Fruit fly (Drosophila melanogaster) whole organism, embryonic: ENCODE measurements around the gene E23.
A peak's percentile ranks its signal among the peaks of the same experiment; 100 is the strongest.

ENCODE experiments used
- ATbp ChIP-seq: fragments of 200-800 bp; sonication (Bioruptor generic); optimal IDR thresholded peaks from 2 replicates; lab custom pipeline; 2017; ENCODE audit warnings: missing biosample characterization, mild to moderate bottlenecking, missing genetic modification characterization, missing genetic modification reagents
- Aef1 ChIP-seq: fragments of 200-800 bp; sonication (Bioruptor generic); IDR thresholded peaks from 3 replicates; pipeline ENCODE4 v1.3.6; 2022; ENCODE audit warnings: missing biosample characterization, missing genetic modification characterization
- B-H1 ChIP-seq: fragments of 200-800 bp; sonication (Bioruptor generic); IDR thresholded peaks from 3 replicates; pipeline ENCODE4 v1.3.6; 2022; ENCODE audit warnings: missing biosample characterization, missing genetic modification characterization
- CG10431 ChIP-seq: fragments of 200-800 bp; sonication (Bioruptor generic); optimal IDR thresholded peaks from 3 replicates; lab custom pipeline; 2018; ENCODE audit warnings: missing biosample characterization, mild to moderate bottlenecking, missing genetic modification characterization
- CG10654 ChIP-seq: fragments of 200-800 bp; sonication (Bioruptor generic); optimal IDR thresholded peaks from 2 replicates; lab custom pipeline; 2016; ENCODE audit warnings: missing biosample characterization, missing genetic modification characterization
- CG11398 ChIP-seq: fragments of 200-800 bp; sonication (Bioruptor generic); optimal IDR thresholded peaks from 2 replicates; lab custom pipeline; 2016; ENCODE audit warnings: missing biosample characterization, missing genetic modification characterization
- CG11723 ChIP-seq: fragments of 200-800 bp; sonication (Bioruptor generic); optimal IDR thresholded peaks from 2 replicates; lab custom pipeline; 2017; ENCODE audit warnings: missing biosample characterization, mild to moderate bottlenecking, missing genetic modification characterization
- CG12104 ChIP-seq: fragments of 200-800 bp; sonication (Bioruptor generic); optimal IDR thresholded peaks from 3 replicates; lab custom pipeline; 2016; ENCODE audit warnings: missing biosample characterization, missing genetic modification characterization
- CG12942 ChIP-seq: fragments of 200-800 bp; sonication (Bioruptor generic); optimal IDR thresholded peaks from 3 replicates; lab custom pipeline; 2016; ENCODE audit warnings: missing biosample characterization, missing genetic modification characterization
- CG13287 ChIP-seq: fragments of 200-800 bp; sonication (Bioruptor generic); IDR thresholded peaks from 2 replicates; pipeline ENCODE4 v1.3.6; 2022; ENCODE audit warnings: missing biosample characterization, missing genetic modification characterization; ENCODE audit not compliant: partially characterized antibody
- CG13296 ChIP-seq: fragments of 200-800 bp; sonication (Bioruptor generic); optimal IDR thresholded peaks from 3 replicates; lab custom pipeline; 2018; ENCODE audit warnings: missing biosample characterization, mild to moderate bottlenecking, missing genetic modification characterization
- CG14860 ChIP-seq: fragments of 200-800 bp; sonication (Bioruptor generic); IDR thresholded peaks from 3 replicates; pipeline ENCODE4 v1.3.6; 2022; ENCODE audit warnings: missing biosample characterization, missing genetic modification characterization; ENCODE audit not compliant: partially characterized antibody
- CG14965 ChIP-seq: fragments of 200-800 bp; sonication (Bioruptor generic); optimal IDR thresholded peaks from 2 replicates; lab custom pipeline; 2016; ENCODE audit warnings: missing biosample characterization, missing genetic modification characterization, borderline replicate concordance
- CG15514 ChIP-seq: fragments of 200-800 bp; sonication (Bioruptor generic); optimal IDR thresholded peaks from 3 replicates; lab custom pipeline; 2017; ENCODE audit warnings: missing biosample characterization, missing genetic modification characterization, mild to moderate bottlenecking, moderate library complexity, missing genetic modification reagents
- CG15601 ChIP-seq: fragments of 200-800 bp; sonication (Bioruptor generic); optimal IDR thresholded peaks from 3 replicates; lab custom pipeline; 2019; ENCODE audit warnings: missing biosample characterization, mild to moderate bottlenecking, missing genetic modification characterization, moderate library complexity
- CG16863 ChIP-seq: fragments of 200-800 bp; sonication (Bioruptor generic); optimal IDR thresholded peaks from 3 replicates; lab custom pipeline; 2016; ENCODE audit warnings: missing biosample characterization, missing genetic modification characterization
- CG17361 ChIP-seq: fragments of 200-800 bp; sonication (Bioruptor generic); IDR thresholded peaks from 3 replicates; pipeline ENCODE4 v1.3.6; 2022; ENCODE audit warnings: missing biosample characterization, missing genetic modification characterization
- CG31365 ChIP-seq: fragments of 200-800 bp; sonication (Bioruptor generic); optimal IDR thresholded peaks from 2 replicates; lab custom pipeline; 2018; ENCODE audit warnings: missing biosample characterization, mild to moderate bottlenecking, missing genetic modification characterization
- CG33213 ChIP-seq: fragments of 200-800 bp; sonication (Bioruptor generic); optimal IDR thresholded peaks from 3 replicates; lab custom pipeline; 2016; ENCODE audit warnings: missing biosample characterization, missing genetic modification characterization
- CG4404 ChIP-seq: fragments of 200-800 bp; sonication (Bioruptor generic); IDR thresholded peaks from 2 replicates; pipeline ENCODE4 v1.3.6; 2022; ENCODE audit warnings: missing biosample characterization, missing genetic modification characterization
- CG4707 ChIP-seq: fragments of 200-800 bp; sonication (Bioruptor generic); optimal IDR thresholded peaks from 2 replicates; lab custom pipeline; 2018; ENCODE audit warnings: missing biosample characterization, mild to moderate bottlenecking, missing genetic modification characterization, moderate library complexity
- CG4730 ChIP-seq: fragments of 200-800 bp; sonication (Bioruptor generic); IDR thresholded peaks from 2 replicates; pipeline ENCODE4 v1.3.6; 2022; ENCODE audit warnings: missing biosample characterization, missing genetic modification characterization
- CG7556 ChIP-seq: fragments of 200-800 bp; sonication (Bioruptor generic); optimal IDR thresholded peaks from 2 replicates; lab custom pipeline; 2017; ENCODE audit warnings: missing biosample characterization, mild to moderate bottlenecking, missing genetic modification characterization
- CG7786 ChIP-seq: fragments of 200-800 bp; sonication (Bioruptor generic); optimal IDR thresholded peaks from 2 replicates; lab custom pipeline; 2016; ENCODE audit warnings: missing biosample characterization, missing genetic modification characterization
- CG7963 ChIP-seq: fragments of 200-800 bp; sonication (Bioruptor generic); IDR thresholded peaks from 3 replicates; pipeline ENCODE4 v1.3.6; 2022; ENCODE audit warnings: missing biosample characterization, missing genetic modification characterization; ENCODE audit not compliant: partially characterized antibody
- D19A ChIP-seq: fragments of 200-800 bp; optimal IDR thresholded peaks from 3 replicates; lab custom pipeline; 2019; ENCODE audit warnings: missing biosample characterization, mild to moderate bottlenecking, missing genetic modification characterization, moderate library complexity
- Dip2 ChIP-seq: fragments of 200-800 bp; sonication (Bioruptor generic); IDR thresholded peaks from 2 replicates; pipeline ENCODE4 v1.3.6; 2022; ENCODE audit warnings: missing biosample characterization, missing genetic modification characterization
- Dp ChIP-seq: fragments of 200-800 bp; sonication (Bioruptor generic); optimal IDR thresholded peaks from 2 replicates; lab custom pipeline; 2018; ENCODE audit warnings: missing biosample characterization, mild to moderate bottlenecking, missing genetic modification characterization, moderate library complexity
- Hr39 ChIP-seq: fragments of >200 bp; optimal IDR thresholded peaks from 2 replicates; lab custom pipeline; 2017
- abd-A ChIP-seq: fragments of 200-800 bp; sonication (Bioruptor generic); optimal IDR thresholded peaks from 3 replicates; lab custom pipeline; 2019; ENCODE audit warnings: missing biosample characterization, mild to moderate bottlenecking, missing genetic modification characterization, moderate library complexity
- cad ChIP-seq: fragments of >200 bp; optimal IDR thresholded peaks from 2 replicates; lab custom pipeline; 2017; ENCODE audit warnings: missing biosample characterization, missing genetic modification characterization
- caup ChIP-seq: fragments of 200-800 bp; sonication (Bioruptor generic); optimal IDR thresholded peaks from 3 replicates; lab custom pipeline; 2017; ENCODE audit warnings: missing biosample characterization, mild to moderate bottlenecking, missing genetic modification characterization, moderate library complexity; ENCODE audit not compliant: severe bottlenecking
- dan ChIP-seq: fragments of 200-800 bp; sonication (Bioruptor generic); IDR thresholded peaks from 2 replicates; pipeline ENCODE4 v1.3.6; 2022; ENCODE audit warnings: missing biosample characterization, missing genetic modification characterization
- dimm ChIP-seq: fragments of 200-800 bp; sonication (Bioruptor generic); IDR thresholded peaks from 2 replicates; pipeline ENCODE4 v1.3.6; 2022; ENCODE audit warnings: missing biosample characterization, missing genetic modification characterization
- fd102C ChIP-seq: fragments of 200-800 bp; sonication (Bioruptor generic); optimal IDR thresholded peaks from 2 replicates; lab custom pipeline; 2018; ENCODE audit warnings: missing biosample characterization, mild to moderate bottlenecking, missing genetic modification characterization, moderate library complexity
- fd3F ChIP-seq: fragments of 200-800 bp; sonication (Bioruptor generic); optimal IDR thresholded peaks from 2 replicates; lab custom pipeline; 2018; ENCODE audit warnings: missing biosample characterization, mild to moderate bottlenecking, missing genetic modification characterization, moderate library complexity
- ham ChIP-seq: fragments of 200-800 bp; sonication (Bioruptor generic); IDR thresholded peaks from 2 replicates; pipeline ENCODE4 v1.3.6; 2022; ENCODE audit warnings: missing biosample characterization, missing genetic modification characterization
- kah ChIP-seq: fragments of 200-800 bp; sonication (Bioruptor generic); optimal IDR thresholded peaks from 2 replicates; lab custom pipeline; 2018; ENCODE audit warnings: missing biosample characterization, mild to moderate bottlenecking, missing genetic modification characterization
- kni ChIP-seq: fragments of 200-800 bp; sonication (Bioruptor generic); optimal IDR thresholded peaks from 3 replicates; lab custom pipeline; 2017; ENCODE audit warnings: mild to moderate bottlenecking, missing biosample characterization, missing genetic modification reagents, missing genetic modification characterization
- lbe ChIP-seq: fragments of 200-800 bp; sonication (Bioruptor generic); optimal IDR thresholded peaks from 2 replicates; lab custom pipeline; 2016; ENCODE audit warnings: missing biosample characterization, mild to moderate bottlenecking, missing genetic modification characterization
- lola ChIP-seq, 3 experiments: fragments of >200 bp in 2 of 3; fragments of 200-800 bp in 1 of 3; sonication (Bioruptor generic) in 1 of 3; optimal IDR thresholded peaks; 2 replicates each; lab custom pipeline; 2017 to 2019; ENCODE audit warnings: missing biosample characterization in 3 of 3, missing genetic modification characterization in 3 of 3, mild to moderate bottlenecking in 1 of 3, moderate library complexity in 1 of 3
- luna ChIP-seq: fragments of 200-800 bp; sonication (Bioruptor generic); optimal IDR thresholded peaks from 2 replicates; lab custom pipeline; 2016; ENCODE audit warnings: missing biosample characterization, missing genetic modification characterization
- mam ChIP-seq: fragments of 200-800 bp; sonication (Bioruptor generic); optimal IDR thresholded peaks from 3 replicates; lab custom pipeline; 2016; ENCODE audit warnings: missing biosample characterization, missing genetic modification characterization
- pan ChIP-seq, 4 experiments: fragments of >200 bp in 3 of 4; fragments of 200-800 bp in 1 of 4; sonication (Bioruptor generic) in 1 of 4; optimal IDR thresholded peaks in 3 of 4; IDR thresholded peaks in 1 of 4; 2 replicates each; pipeline versions ENCODE4 v1.3.6 to Lab custom; 2017 to 2022; ENCODE audit warnings: missing biosample characterization in 2 of 4, missing genetic modification characterization in 2 of 4, mixed read lengths in 1 of 4
- pzg ChIP-seq: fragments of 200-800 bp; sonication (Bioruptor generic); optimal IDR thresholded peaks from 3 replicates; lab custom pipeline; 2018; ENCODE audit warnings: missing biosample characterization, mild to moderate bottlenecking, missing genetic modification characterization, moderate library complexity
- tna ChIP-seq: fragments of 200-800 bp; sonication (Bioruptor generic); IDR thresholded peaks from 2 replicates; pipeline ENCODE4 v1.3.6; 2022; ENCODE audit warnings: missing biosample characterization, missing genetic modification characterization; ENCODE audit not compliant: partially characterized antibody
- wor ChIP-seq: fragments of 200-800 bp; sonication (Bioruptor generic); IDR thresholded peaks from 2 replicates; pipeline ENCODE4 v1.3.6; 2022; ENCODE audit warnings: missing biosample characterization, missing genetic modification characterization

The E23 gene

DNA sequence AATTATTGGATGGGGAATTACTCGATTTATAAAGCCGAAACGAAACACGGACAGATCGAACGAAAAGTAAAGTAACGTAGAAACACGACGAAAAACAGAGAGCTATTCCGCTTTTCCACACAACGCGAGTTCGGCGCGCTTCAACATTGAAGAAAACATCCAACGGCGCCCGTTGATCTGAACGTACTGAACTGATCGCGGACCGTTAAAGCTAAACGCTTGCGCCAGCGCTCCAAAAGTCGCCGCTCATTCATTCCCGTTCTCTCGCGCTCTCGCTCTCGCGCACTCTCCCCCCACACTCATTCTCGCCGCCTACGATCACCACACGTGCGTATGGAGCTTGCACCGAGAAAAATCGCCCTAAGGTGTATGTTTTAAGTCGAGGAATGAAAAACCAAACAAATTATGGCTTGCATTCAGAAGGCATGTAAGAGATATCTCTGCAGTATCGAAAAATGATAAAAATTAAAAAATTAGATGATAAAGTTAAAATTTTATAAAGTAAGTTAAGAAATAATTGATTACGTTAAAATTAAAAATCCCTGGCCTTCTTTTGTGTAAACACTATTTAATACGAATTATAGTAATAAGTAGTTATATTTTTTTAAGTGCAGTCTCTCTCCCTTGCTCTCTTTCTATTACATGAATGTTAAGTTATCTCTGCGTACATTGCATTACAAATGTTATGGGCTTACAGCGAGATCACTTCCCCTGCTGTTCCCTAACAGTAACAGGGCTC is at the start of gene E23 (continued):
- TF ChIP-seq CG13296 (GFP tag; lab: Kevin White, UChicago) (peak; percentile 98), lbe (GFP tag; lab: Kevin White, UChicago) (peak; percentile 93), CG16863 (GFP tag; lab: Kevin White, UChicago) (peak; percentile 94), CG7556 (peak; percentile 100), pzg (peak; percentile 13), CG7786 (GFP tag; lab: Kevin White, UChicago) (peak; percentile 94), CG12942 (GFP tag; lab: Kevin White, UChicago) (peak; percentile 98), CG10654 (GFP tag; lab: Kevin White, UChicago) (peak; percentile 98), CG31365 (peak; percentile 82), Dp (GFP tag; lab: Kevin White, UChicago) (peak; percentile 31), ham (GFP tag; lab: Robert Waterston, UW) (peak; percentile 92), D19A (tag; lab: Kevin White, UChicago) (peak; percentile 98), abd-A (tag; lab: Kevin White, UChicago) (peak; percentile 87), caup (peak; percentile 98), kni (peak; percentile 96), CG4707 (peak; percentile 93), Hr39 (lab: Kevin White, UChicago) (no peak), luna (peak; percentile 80), wor (GFP tag; lab: Robert Waterston, UW) (peak; percentile 98), lola (GFP tag; optimal IDR thresholded peaks at IDR 0.05; lab: Kevin White, UChicago) (peak in 1 of 3 experiments; percentile 100), pan (optimal IDR thresholded peaks at IDR 0.05; lab: Kevin White, UChicago) (no peak), pan (GFP tag; optimal IDR thresholded peaks at IDR 0.05 in 1 of 2, IDR thresholded peaks at IDR 0.05 in 1 of 2) (peak in 1 of 2 experiments; percentile 98), CG14860 (GFP tag; lab: Robert Waterston, UW) (0 out of 3 replicates have a peak, but pooled peaks have one; percentile 34), CG10431 (peak; percentile 97), mam (GFP tag; lab: Kevin White, UChicago) (peak; percentile 95), CG11723 (peak; percentile 99), tna (GFP tag; lab: Robert Waterston, UW) (peak; percentile 60; the same call in 1 of the 2 replicates), dimm (GFP tag; lab: Robert Waterston, UW) (peak; percentile 93), CG4730 (peak; percentile 96), CG7963 (GFP tag; lab: Robert Waterston, UW) (0 out of 3 replicates have a peak, but pooled peaks have one; percentile 36), kah (GFP tag; lab: Kevin White, UChicago) (peak; percentile 94), CG14965 (GFP tag; lab: Kevin White, UChicago) (peak; percentile 20), CG13287 (GFP tag; lab: Robert Waterston, UW) (peak; percentile 70), CG11398 (GFP tag; lab: Kevin White, UChicago) (peak; percentile 79), CG15601 (tag; lab: Kevin White, UChicago) (peak; percentile 99), Aef1 (GFP tag; lab: Robert Waterston, UW) (peak; percentile 98), CG4404 (GFP tag; lab: Robert Waterston, UW) (peak; percentile 94), fd3F (GFP tag; lab: Kevin White, UChicago) (peak; percentile 97), B-H1 (GFP tag; lab: Robert Waterston, UW) (peak; percentile 96), fd102C (GFP tag; lab: Kevin White, UChicago) (peak; percentile 56), CG33213 (peak; percentile 91), CG15514 (GFP tag; lab: Kevin White, UChicago) (peak; percentile 90), ATbp (GFP tag; lab: Kevin White, UChicago) (peak; percentile 99), CG17361 (peak; percentile 99), cad (GFP tag; lab: Kevin White, UChicago) (no peak), Dip2 (GFP tag; lab: Robert Waterston, UW) (peak; percentile 74; the same call in 1 of the 2 replicates), dan (GFP tag; lab: Robert Waterston, UW) (peak; percentile 76), CG12104 (GFP tag; lab: Kevin White, UChicago) (peak; percentile 99)
